Fruit fly (Drosophila melanogaster) whole organism, adult: ENCODE data around the gene CG11975.

ENCODE experiments used
- CG11617 ChIP-seq: fragments of 200-800 bp; sonication (Bioruptor generic); optimal IDR thresholded peaks from 2 replicates; lab custom pipeline; 2017; ENCODE audit warnings: mild to moderate bottlenecking, missing biosample characterization, missing genetic modification reagents, missing genetic modification characterization
- CG12768 ChIP-seq: fragments of 200-800 bp; sonication (Bioruptor generic); optimal IDR thresholded peaks from 2 replicates; lab custom pipeline; 2017; ENCODE audit warnings: missing biosample characterization, missing genetic modification characterization, mild to moderate bottlenecking, moderate library complexity, missing genetic modification reagents
- CG14711 ChIP-seq: fragments of 200-800 bp; sonication (Bioruptor generic); optimal IDR thresholded peaks from 2 replicates; lab custom pipeline; 2018; ENCODE audit warnings: missing biosample characterization, mild to moderate bottlenecking, missing genetic modification characterization, moderate library complexity
- CG1620 ChIP-seq: fragments of 200-800 bp; sonication (Bioruptor generic); optimal IDR thresholded peaks from 2 replicates; lab custom pipeline; 2016; ENCODE audit warnings: missing biosample characterization, missing genetic modification characterization
- CG33017 ChIP-seq: fragments of 200-800 bp; sonication (Bioruptor generic); optimal IDR thresholded peaks from 2 replicates; lab custom pipeline; 2018; ENCODE audit warnings: missing biosample characterization, mild to moderate bottlenecking, missing genetic modification characterization, moderate library complexity
- CG5204 ChIP-seq: fragments of 200-800 bp; sonication (Bioruptor generic); optimal IDR thresholded peaks from 2 replicates; lab custom pipeline; 2016; ENCODE audit warnings: missing biosample characterization, missing genetic modification characterization
- CG7045 ChIP-seq: fragments of 200-800 bp; sonication (Bioruptor generic); optimal IDR thresholded peaks from 2 replicates; lab custom pipeline; 2017; ENCODE audit warnings: missing biosample characterization, mild to moderate bottlenecking, missing genetic modification characterization
- CG7101 ChIP-seq: fragments of 200-800 bp; sonication (Bioruptor generic); optimal IDR thresholded peaks from 2 replicates; lab custom pipeline; 2018; ENCODE audit warnings: missing biosample characterization, mild to moderate bottlenecking, missing genetic modification characterization, moderate library complexity
- Clk ChIP-seq: fragments of 200-800 bp; sonication (Bioruptor generic); optimal IDR thresholded peaks from 2 replicates; lab custom pipeline; 2017; ENCODE audit warnings: missing biosample characterization, missing genetic modification characterization
- Crg-1 ChIP-seq: fragments of 200-800 bp; sonication (Bioruptor generic); optimal IDR thresholded peaks from 2 replicates; lab custom pipeline; 2016; ENCODE audit warnings: missing biosample characterization, missing genetic modification characterization
- Hr96 ChIP-seq: fragments of 200-800 bp; sonication (Bioruptor generic); optimal IDR thresholded peaks from 2 replicates; lab custom pipeline; 2016; ENCODE audit warnings: missing biosample characterization, missing genetic modification characterization
- Mnt ChIP-seq: fragments of 200-800 bp; sonication (Bioruptor generic); optimal IDR thresholded peaks from 2 replicates; lab custom pipeline; 2016; ENCODE audit warnings: missing biosample characterization, mild to moderate bottlenecking, missing genetic modification characterization
- bab1 ChIP-seq: fragments of 200-800 bp; sonication (Bioruptor generic); optimal IDR thresholded peaks from 3 replicates; lab custom pipeline; 2019; ENCODE audit warnings: missing biosample characterization, mild to moderate bottlenecking, missing genetic modification characterization, moderate library complexity
- cic ChIP-seq: fragments of 200-800 bp; sonication (Bioruptor generic); optimal IDR thresholded peaks from 2 replicates; lab custom pipeline; 2017; ENCODE audit warnings: missing biosample characterization, mild to moderate bottlenecking, missing genetic modification characterization, moderate library complexity
- cnc ChIP-seq, 2 experiments: fragments of >200 bp; optimal IDR thresholded peaks; 2 replicates each; lab custom pipeline; 2017
- kay ChIP-seq: fragments of 200-800 bp; sonication (Bioruptor generic); peaks from one replicate; lab custom pipeline; 2016; ENCODE audit warnings: missing biosample characterization, missing genetic modification characterization, borderline replicate concordance
- ovo ChIP-seq: fragments of 200-800 bp; sonication (Bioruptor generic); optimal IDR thresholded peaks from 2 replicates; lab custom pipeline; 2016; ENCODE audit warnings: missing biosample characterization, missing genetic modification characterization
- pad ChIP-seq: fragments of 200-800 bp; sonication (Bioruptor generic); optimal IDR thresholded peaks from 3 replicates; lab custom pipeline; 2017; ENCODE audit warnings: missing biosample characterization, missing genetic modification characterization, mild to moderate bottlenecking, moderate library complexity, missing genetic modification reagents
- tj ChIP-seq: fragments of 200-800 bp; sonication (Bioruptor generic); optimal IDR thresholded peaks from 3 replicates; lab custom pipeline; 2017; ENCODE audit warnings: missing biosample characterization, mild to moderate bottlenecking, missing genetic modification characterization, moderate library complexity
- toe ChIP-seq: fragments of 200-800 bp; sonication (Bioruptor generic); optimal IDR thresholded peaks from 2 replicates; lab custom pipeline; 2016; ENCODE audit warnings: missing biosample characterization, missing genetic modification characterization

CG11975 gene

dm6 chr3R:8992928-8993579 lies at the start of gene CG11975:
TSS of gene CG11975 (plus strand) at chr3R:8993253.
- TF ChIP-seq CG14711 (tag; lab: Kevin White, UChicago) (peak; percentile 68), CG1620 (GFP tag; lab: Kevin White, UChicago) (peak; percentile 90), kay (no peak), CG11617 (GFP tag; lab: Kevin White, UChicago) (peak; percentile 75), Crg-1 (GFP tag; lab: Kevin White, UChicago) (peak; percentile 89), pad (GFP tag; lab: Kevin White, UChicago) (peak; percentile 76), CG33017 (tag; lab: Kevin White, UChicago) (peak; percentile 56), ovo (peak; percentile 85), Hr96 (GFP tag; lab: Kevin White, UChicago) (peak; percentile 93), Clk (GFP tag; lab: Kevin White, UChicago) (peak; percentile 74), CG12768 (GFP tag; lab: Kevin White, UChicago) (peak; percentile 87), CG7045 (peak; percentile 71), bab1 (GFP tag; lab: Kevin White, UChicago) (peak; percentile 23), CG5204 (GFP tag; lab: Kevin White, UChicago) (peak; percentile 90), tj (peak; percentile 49), cic (GFP tag; lab: Kevin White, UChicago) (peak; percentile 49), CG7101 (tag; lab: Kevin White, UChicago) (peak; percentile 85), toe (peak; percentile 93), cnc (optimal IDR thresholded peaks at IDR 0.05; lab: Kevin White, UChicago) (no peak), Mnt (GFP tag; lab: Kevin White, UChicago) (peak; percentile 79)

DNA sequence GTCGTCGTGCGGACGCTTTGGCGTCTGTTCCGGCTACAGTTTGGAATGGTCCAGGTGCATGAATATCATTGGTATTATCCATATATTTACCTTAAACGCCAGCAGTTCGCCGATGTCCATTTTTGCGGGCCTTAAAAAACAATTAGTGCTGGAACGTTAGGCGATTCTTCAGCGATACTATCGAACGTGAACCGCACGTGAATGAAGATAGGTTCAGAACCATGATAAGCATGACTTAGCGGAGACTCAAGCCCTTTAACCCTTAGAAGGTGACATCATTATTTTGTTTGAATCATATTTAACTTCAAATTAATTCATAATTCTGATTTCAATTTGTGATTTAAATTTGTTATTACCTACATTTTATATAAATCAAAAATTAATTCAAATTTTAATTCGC lies 48.2 kb upstream of the CG11975 start, which contains the start of gene CG11964:
TSS of gene CG11964 (minus strand) at position 155 of the 400 bp plus-strand sequence.
- TF ChIP-seq CG7101 (tag; lab: Kevin White, UChicago) = peak; percentile 49
- no peak for TF ChIP-seq Clk (GFP tag; lab: Kevin White, UChicago)
- TF ChIP-seq Crg-1 (GFP tag; lab: Kevin White, UChicago) = no peak
- TF ChIP-seq CG14711 (tag; lab: Kevin White, UChicago) = peak; percentile 32
- peak; percentile 29 for TF ChIP-seq toe
- peak; percentile 89 for TF ChIP-seq Mnt (GFP tag; lab: Kevin White, UChicago)
- TF ChIP-seq CG1620 (GFP tag; lab: Kevin White, UChicago) = peak; percentile 27
- peak; percentile 66 for TF ChIP-seq bab1 (GFP tag; lab: Kevin White, UChicago)
- peak; percentile 3 for TF ChIP-seq CG33017 (tag; lab: Kevin White, UChicago)

DNA sequence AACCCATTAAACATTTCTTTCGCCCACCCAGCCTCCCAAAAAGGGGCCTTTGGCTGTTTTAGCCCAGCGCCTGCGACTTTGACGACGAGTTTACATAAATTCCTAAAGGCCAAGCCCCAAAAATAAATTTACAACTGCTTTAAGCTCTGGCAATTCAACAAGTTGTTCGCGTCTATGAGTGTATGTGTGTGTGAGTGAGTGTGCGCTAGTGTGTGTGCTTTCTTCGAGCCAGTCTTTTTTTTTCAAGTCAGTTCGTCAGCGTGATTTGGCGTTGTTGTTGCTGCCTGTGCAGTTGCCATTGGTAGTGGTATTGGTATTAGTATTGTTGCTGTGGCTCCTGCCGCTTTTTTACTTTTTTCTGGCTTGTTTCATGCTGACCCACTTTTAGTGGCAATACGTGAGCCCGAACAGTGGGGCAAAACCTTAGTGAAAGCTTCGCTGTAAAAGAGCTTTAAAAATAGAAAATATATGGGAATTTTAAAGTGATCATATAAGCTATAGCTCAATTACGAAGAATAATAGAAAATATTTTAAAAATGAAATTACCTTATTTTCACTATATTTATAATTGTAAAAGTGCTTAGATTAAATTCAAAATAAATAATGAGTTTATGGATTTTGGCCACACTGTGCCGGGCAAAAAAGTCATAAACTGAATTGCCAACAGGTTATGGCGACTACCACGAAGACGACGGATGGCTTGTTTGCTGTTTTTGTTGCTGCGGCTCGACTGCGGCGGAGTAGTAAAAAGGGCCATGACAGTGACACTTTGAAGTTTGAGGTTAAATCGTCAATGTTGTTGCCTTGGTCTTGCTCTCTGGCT lies 47.3 kb upstream of the CG11975 start:
- TF ChIP-seq ovo = no peak
- TF ChIP-seq kay = no peak
- TF ChIP-seq CG7101 (tag; lab: Kevin White, UChicago) = no peak
- TF ChIP-seq Mnt (GFP tag; lab: Kevin White, UChicago) = no peak
- TF ChIP-seq Crg-1 (GFP tag; lab: Kevin White, UChicago) = no peak
- no peak for TF ChIP-seq CG14711 (tag; lab: Kevin White, UChicago)
- no peak for TF ChIP-seq CG7045
- no peak for TF ChIP-seq Clk (GFP tag; lab: Kevin White, UChicago)

dm6 chr3R:8946429-8946828 lies 46.6 kb upstream of the CG11975 start:
- no peak for TF ChIP-seq CG7101 (tag; lab: Kevin White, UChicago)
- TF ChIP-seq tj = no peak
- no peak for TF ChIP-seq CG5204 (GFP tag; lab: Kevin White, UChicago)
- no peak for TF ChIP-seq cic (GFP tag; lab: Kevin White, UChicago)
- no peak for TF ChIP-seq kay
- no peak for TF ChIP-seq CG14711 (tag; lab: Kevin White, UChicago)
- TF ChIP-seq CG1620 (GFP tag; lab: Kevin White, UChicago) = no peak
- no peak for TF ChIP-seq bab1 (GFP tag; lab: Kevin White, UChicago)
- no peak for TF ChIP-seq CG7045
- TF ChIP-seq Mnt (GFP tag; lab: Kevin White, UChicago) = no peak

DNA sequence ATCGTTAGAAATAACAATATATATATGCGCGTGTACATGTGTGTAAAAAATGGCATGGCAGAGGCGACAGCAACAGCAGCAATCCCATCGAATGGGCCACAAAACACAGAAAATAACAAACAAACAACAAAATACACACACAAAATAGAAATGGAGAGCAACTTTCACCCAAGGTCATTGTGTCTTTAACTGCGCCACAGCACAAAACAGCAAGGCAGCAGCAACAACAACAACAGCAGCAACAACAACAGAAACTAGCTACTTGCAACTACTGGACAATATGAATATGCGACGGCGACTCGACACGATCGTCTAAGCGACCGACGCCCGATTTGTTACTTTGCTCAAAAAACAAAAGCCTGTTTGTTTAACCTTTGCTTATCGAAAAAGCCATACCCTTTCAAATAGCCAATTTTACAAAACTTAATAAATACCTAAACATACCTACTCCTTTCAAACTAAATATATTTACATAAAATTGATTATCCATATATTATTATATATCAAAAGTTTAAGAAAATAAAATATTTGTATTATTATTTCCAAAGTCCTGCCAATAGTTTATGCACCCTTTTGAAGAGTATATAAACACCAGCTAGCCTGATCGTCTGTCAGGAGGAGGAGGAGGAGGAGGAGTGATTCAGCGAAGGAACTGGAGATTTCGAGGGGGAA lies 45.2 kb upstream of the CG11975 start:
- TF ChIP-seq cic (GFP tag; lab: Kevin White, UChicago) = no peak

DNA sequence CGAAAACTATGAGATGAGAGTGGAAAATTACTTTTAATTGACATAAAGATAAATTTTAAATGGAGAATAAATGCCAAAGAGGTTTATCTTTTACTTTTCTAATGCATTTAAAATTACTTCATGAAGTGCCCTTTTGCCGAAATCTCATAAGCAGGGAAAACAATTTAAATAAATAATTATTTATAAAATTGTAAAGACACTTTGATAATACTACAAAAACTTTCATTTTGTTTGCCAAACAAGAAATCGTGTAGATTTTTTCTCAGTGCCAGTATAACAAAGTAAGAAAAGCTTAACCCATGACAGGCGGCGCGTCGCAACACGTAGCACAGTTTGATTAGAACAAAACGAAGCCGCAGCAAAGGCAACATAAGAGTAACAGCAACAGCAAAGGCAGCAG lies 44.2 kb upstream of the CG11975 start:
- TF ChIP-seq CG1620 (GFP tag; lab: Kevin White, UChicago) (no peak), Crg-1 (GFP tag; lab: Kevin White, UChicago) (no peak), bab1 (GFP tag; lab: Kevin White, UChicago) (no peak), CG12768 (GFP tag; lab: Kevin White, UChicago) (no peak), toe (no peak), Hr96 (GFP tag; lab: Kevin White, UChicago) (no peak), ovo (no peak), pad (GFP tag; lab: Kevin White, UChicago) (no peak)
